Worm (Caenorhabditis elegans) whole organism, late embryonic: ENCODE measurements around the gene srz-62.

Source experiments
- ceh-18 ChIP-seq: sonication (generic microtip); optimal IDR thresholded peaks from 2 replicates; lab custom pipeline; 2016; ENCODE audit warnings: missing genetic modification characterization, missing compliant biosample characterization
- ceh-22 ChIP-seq: sonication (generic microtip); optimal IDR thresholded peaks from 2 replicates; lab custom pipeline; 2017; ENCODE audit warnings: missing biosample characterization, missing genetic modification characterization
- dmd-4 ChIP-seq: sonication (generic microtip); optimal IDR thresholded peaks from 2 replicates; lab custom pipeline; 2016; ENCODE audit warnings: borderline replicate concordance, missing genetic modification characterization, missing compliant biosample characterization
- lin-11 ChIP-seq: fragments of 200-800 bp; sonication (Bioruptor generic); optimal IDR thresholded peaks from 2 replicates; lab custom pipeline; 2018; ENCODE audit warnings: mild to moderate bottlenecking, missing genetic modification characterization, missing compliant biosample characterization
- nhr-11 ChIP-seq: fragments of 150-350 bp; optimal IDR thresholded peaks from 2 replicates; lab custom pipeline; 2014; ENCODE audit warnings: missing biosample characterization, missing genetic modification characterization
- pha-4 ChIP-seq: fragments of 150-350 bp; optimal IDR thresholded peaks from 2 replicates; lab custom pipeline; 2018; ENCODE audit warnings: missing biosample characterization, missing genetic modification reagents, missing genetic modification characterization
- sox-2 ChIP-seq: fragments of 200-800 bp; sonication (Bioruptor generic); IDR thresholded peaks from 2 replicates; pipeline ENCODE4 v1.3.6; 2022; ENCODE audit warnings: missing genetic modification reagents, missing genetic modification characterization, missing compliant biosample characterization
- zip-5 ChIP-seq: sonication (generic microtip); optimal IDR thresholded peaks from 2 replicates; lab custom pipeline; 2016; ENCODE audit warnings: missing genetic modification characterization, missing compliant biosample characterization

DNA sequence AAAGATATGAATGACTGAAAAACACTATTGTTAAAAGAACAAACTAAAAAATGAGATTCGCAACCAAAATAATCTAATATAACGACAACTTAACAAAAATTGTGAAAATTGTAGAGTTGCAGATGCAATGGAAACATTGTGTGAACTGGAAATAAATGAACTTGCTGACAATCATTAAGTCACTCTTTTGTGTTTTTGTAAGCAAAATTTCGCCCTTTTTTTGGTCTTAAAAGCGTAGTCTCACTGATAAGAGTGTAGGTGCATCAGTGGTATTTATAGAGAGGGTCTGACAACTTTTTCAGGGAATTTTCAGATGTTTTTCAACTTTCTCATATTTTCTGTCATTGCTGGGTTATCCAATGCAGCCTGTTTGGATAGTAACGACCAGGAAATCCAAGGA, 25.8 kb downstream of the srz-62 start, which contains the start of gene clec-68:
- TF ChIP-seq ceh-22 (tag; lab: Kevin White, UChicago) (no peak), ceh-18 (no peak), lin-11 (tag; lab: Kevin White, UChicago) (no peak), nhr-11 (tag; lab: Kevin White, UChicago) (no peak), pha-4 (tag; lab: Kevin White, UChicago) (no peak), zip-5 (tag; lab: Kevin White, UChicago) (no peak), dmd-4 (tag; lab: Kevin White, UChicago) (no peak), sox-2 (GFP tag; lab: Robert Waterston, UW) (no peak)
